Worm (Caenorhabditis elegans): Measurements from ENCODE around the gene sgn-1.

sgn-1 gene

DNA sequence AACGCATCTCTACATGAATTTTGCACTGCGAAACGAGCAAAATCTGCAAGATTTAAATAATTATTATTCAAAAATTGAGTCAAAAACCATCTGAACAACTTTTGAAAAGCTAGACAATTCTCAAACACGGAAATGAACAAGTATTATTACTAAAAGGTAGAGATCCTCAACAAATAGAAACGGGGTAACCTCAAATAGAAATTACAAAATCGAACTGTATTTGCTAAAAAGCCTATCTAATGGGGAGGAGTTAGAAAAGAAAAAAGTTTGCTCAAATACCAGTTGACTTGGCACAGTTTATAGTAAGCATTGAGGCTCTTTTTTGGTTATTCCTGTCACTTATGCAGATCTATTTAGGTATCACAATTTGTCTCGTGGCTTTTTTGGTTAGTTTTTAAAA lies 42.3 kb upstream of the sgn-1 start, which contains the start of gene nas-25:
Gene nas-25 (plus strand): TSS at position 301 of the 400 bp plus-strand sequence.
- TF ChIP-seq unc-39 (tag; optimal IDR thresholded peaks at IDR 0.05) = no peak

DNA sequence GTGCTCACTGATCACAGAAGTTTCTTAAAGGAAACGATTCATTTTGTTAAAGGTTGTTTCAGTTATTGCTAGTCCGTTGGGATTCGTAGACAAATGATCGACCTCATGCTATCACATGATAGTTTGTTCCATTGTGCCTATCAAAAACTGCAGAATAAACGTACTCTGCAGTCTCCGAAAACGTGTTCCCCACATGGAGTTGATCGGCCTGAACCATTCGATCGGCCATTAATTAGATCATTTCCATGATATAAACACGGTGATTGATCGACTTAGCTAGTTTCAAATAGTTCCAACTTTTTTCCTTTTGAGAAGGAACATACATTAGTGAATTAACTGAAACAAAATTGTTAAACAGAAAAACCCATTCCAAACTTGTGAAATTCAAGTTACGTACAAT lies 39.2 kb upstream of the sgn-1 start:
- TF ChIP-seq nhr-6 (tag; optimal IDR thresholded peaks at IDR 0.05) (peak; percentile 45), nhr-25 (tag; optimal IDR thresholded peaks at IDR 0.05) (peak; percentile 59), nhr-21 (tag; optimal IDR thresholded peaks at IDR 0.05) (peak; percentile 92), lsy-2 (tag; optimal IDR thresholded peaks at IDR 0.05) (peak in 1 of 2 experiments; percentile 10), blmp-1 (tag; optimal IDR thresholded peaks at IDR 0.05; ENCODE audit: insufficient read depth) (peak; percentile 53), aly-2 (tag; optimal IDR thresholded peaks at IDR 0.05) (no peak), sma-9 (GFP tag; optimal IDR thresholded peaks at IDR 0.05) (peak; percentile 96), sma-9 (tag; optimal IDR thresholded peaks at IDR 0.05) (no peak), R02D3.7 (tag; optimal IDR thresholded peaks at IDR 0.05) (no peak), mdl-1 (tag; optimal IDR thresholded peaks at IDR 0.05) (peak in 1 of 2 experiments; percentile 45), crh-2 (tag; optimal IDR thresholded peaks at IDR 0.05) (peak; percentile 9), sma-3 (GFP tag; optimal IDR thresholded peaks at IDR 0.05) (peak; percentile 69)

DNA sequence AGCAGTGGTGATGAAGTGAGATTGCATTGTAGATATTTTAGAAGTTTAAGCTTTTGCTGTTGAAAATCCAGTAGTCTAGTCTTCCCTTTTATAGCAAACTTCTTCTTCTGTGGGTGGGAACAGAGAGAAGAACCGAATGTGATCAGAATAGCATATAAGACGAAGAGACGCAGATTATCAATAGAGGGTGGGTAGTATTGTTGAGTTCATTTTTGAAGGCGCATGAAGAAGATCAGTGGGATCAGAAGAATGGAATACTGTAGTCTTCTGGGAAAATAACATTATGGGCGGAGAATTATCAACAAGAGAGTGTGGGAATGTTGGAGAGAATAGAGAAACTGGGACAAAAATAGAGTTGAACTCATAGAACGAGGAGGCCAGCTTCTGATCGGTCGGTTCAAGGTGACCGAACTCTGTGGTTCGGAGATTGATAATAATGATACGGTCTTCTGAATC lies 37.7 kb upstream of the sgn-1 start, which contains the start of gene F46C5.1:
Gene F46C5.1 (minus strand): TSS at position 51 of the 456 bp plus-strand sequence.
- TF ChIP-seq gmeb-1 (tag; optimal IDR thresholded peaks at IDR 0.05) = no peak
- no peak for TF ChIP-seq lsy-2 (tag; optimal IDR thresholded peaks at IDR 0.05)
- TF ChIP-seq crh-2 (tag; optimal IDR thresholded peaks at IDR 0.05) = no peak
- no peak for TF ChIP-seq elt-3 (tag; optimal IDR thresholded peaks at IDR 0.05)
- TF ChIP-seq ztf-11 (tag; optimal IDR thresholded peaks at IDR 0.05) = no peak
- TF ChIP-seq fos-1 (tag; optimal IDR thresholded peaks at IDR 0.05) = no peak

DNA sequence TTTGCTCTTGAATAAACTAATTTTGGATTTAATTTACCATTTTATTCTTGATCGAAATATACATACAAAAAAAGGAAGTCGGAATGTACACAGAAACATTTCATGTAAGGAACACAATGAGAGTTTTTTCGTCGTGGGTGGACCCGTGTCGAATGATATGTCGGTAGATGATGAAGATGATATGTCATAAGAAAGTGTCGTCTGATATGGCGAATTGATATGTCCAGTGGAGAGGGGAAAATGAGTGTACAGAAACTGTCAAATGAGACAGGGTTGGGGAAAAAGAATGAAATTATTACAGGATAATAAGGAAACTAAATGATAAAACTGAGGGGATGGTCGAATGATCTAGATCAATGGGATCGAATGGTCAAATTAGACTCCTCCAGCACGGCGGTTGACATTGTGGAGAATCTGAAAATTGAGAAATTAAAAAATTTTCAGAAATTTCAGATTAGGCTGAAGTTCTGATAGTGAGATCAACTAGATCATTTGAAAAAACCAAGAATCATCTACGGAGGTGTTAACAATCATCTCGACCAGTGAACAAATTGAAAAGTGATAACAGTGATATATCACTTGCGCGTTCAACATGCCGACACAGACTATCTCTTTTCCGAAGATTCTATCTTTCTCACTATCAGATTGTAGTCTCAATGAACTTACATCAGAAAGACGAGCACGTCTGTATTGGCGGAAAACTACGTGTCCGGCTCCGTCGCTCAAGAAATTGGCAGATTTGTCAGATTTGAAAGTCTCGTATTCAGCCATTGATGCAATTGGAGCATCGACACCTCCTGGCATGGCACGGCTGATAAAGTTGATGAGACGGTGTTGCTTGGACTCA lies 36.9 kb upstream of the sgn-1 start:
- TF ChIP-seq ama-1 (optimal IDR thresholded peaks at IDR 0.05) (peak; percentile 93), fos-1 (tag; optimal IDR thresholded peaks at IDR 0.05) (peak; percentile 37), nhr-129 (tag; optimal IDR thresholded peaks at IDR 0.05) (peak; percentile 1), crh-2 (tag; optimal IDR thresholded peaks at IDR 0.05) (no peak), nhr-21 (tag; optimal IDR thresholded peaks at IDR 0.05) (peak; percentile 89), sma-3 (GFP tag; optimal IDR thresholded peaks at IDR 0.05) (peak; percentile 14), skn-1 (tag; optimal IDR thresholded peaks at IDR 0.05) (no peak), ztf-4 (tag; optimal IDR thresholded peaks at IDR 0.05) (peak; percentile 39), C34F6.9 (tag; optimal IDR thresholded peaks at IDR 0.05) (no peak), nhr-25 (tag; optimal IDR thresholded peaks at IDR 0.05) (peak; percentile 49), snpc-4 (tag; optimal IDR thresholded peaks at IDR 0.05) (no peak), sem-4 (tag; optimal IDR thresholded peaks at IDR 0.05) (no peak), sma-9 (GFP tag; optimal IDR thresholded peaks at IDR 0.05) (peak; percentile 78), sma-9 (tag; optimal IDR thresholded peaks at IDR 0.05) (no peak), ceh-82 (tag; optimal IDR thresholded peaks at IDR 0.05) (no peak), blmp-1 (tag; optimal IDR thresholded peaks at IDR 0.05; ENCODE audit: insufficient read depth) (peak; percentile 10)

DNA sequence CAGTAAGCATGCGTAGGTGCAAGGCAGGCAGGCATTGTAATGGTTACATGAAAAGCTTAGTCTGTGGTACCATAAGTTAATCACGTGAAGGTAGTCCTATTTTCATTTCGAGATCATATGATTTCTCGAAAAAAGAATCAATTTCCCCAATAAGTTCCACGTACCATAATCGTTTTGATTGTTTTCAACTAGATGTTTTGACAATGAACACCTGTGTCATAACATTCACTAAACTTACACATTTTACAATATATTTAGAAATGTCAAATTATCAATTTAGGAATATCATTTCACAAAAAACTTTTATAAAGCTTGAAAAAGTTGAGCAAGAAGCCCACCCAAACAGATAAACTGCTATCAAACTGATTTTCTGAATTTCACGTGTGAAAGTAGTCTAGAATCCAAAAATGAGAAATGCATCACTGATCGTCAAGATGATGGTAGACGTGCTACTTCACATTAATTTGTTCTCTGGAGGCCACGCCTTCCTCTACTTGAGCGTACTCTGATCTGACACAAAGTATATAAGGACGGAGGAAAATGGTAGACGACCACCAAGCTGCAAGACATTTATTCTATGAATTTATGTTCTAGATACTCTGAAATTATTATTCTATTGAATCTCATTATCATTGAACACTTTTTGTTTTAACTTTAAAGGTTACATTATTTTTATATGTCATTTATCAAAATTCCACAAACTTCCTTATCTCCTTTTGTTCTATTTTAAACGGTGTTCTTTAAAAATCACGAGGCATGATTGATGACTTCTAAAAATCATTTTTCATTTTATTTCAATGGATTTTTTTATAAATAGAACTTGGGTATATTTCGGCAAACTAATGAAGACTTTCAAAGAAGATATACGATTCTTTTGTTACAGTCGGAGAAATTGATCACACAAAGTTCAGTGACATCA lies 35.8 kb upstream of the sgn-1 start, which contains the start of gene F46C5.10:
Gene F46C5.10 (minus strand): TSS at position 51 of the 919 bp plus-strand sequence.
- TF ChIP-seq nhr-25 (tag; optimal IDR thresholded peaks at IDR 0.05) = peak; percentile 84
- TF ChIP-seq lin-13 (GFP tag; optimal IDR thresholded peaks at IDR 0.05) = peak; percentile 14
- peak; percentile 40 for TF ChIP-seq sma-9 (GFP tag; optimal IDR thresholded peaks at IDR 0.05)
- no peak for TF ChIP-seq sma-9 (tag; optimal IDR thresholded peaks at IDR 0.05)
- TF ChIP-seq skn-1 (tag; optimal IDR thresholded peaks at IDR 0.05) = no peak
- peak; percentile 67 for TF ChIP-seq nhr-21 (tag; optimal IDR thresholded peaks at IDR 0.05)
- TF ChIP-seq nhr-6 (tag; optimal IDR thresholded peaks at IDR 0.05) = no peak
- TF ChIP-seq nhr-12 (tag; optimal IDR thresholded peaks at IDR 0.05) = no peak
- TF ChIP-seq sma-3 (GFP tag; optimal IDR thresholded peaks at IDR 0.05) = peak; percentile 8
- no peak for TF ChIP-seq egl-27 (tag; optimal IDR thresholded peaks at IDR 0.05)
- TF ChIP-seq gmeb-1 (tag; optimal IDR thresholded peaks at IDR 0.05) = no peak
- peak in 1 of 2 experiments; percentile 38 for TF ChIP-seq lsy-2 (tag; optimal IDR thresholded peaks at IDR 0.05)
- TF ChIP-seq ztf-4 (tag; optimal IDR thresholded peaks at IDR 0.05) = no peak
- no peak for TF ChIP-seq zag-1 (tag; optimal IDR thresholded peaks at IDR 0.05)

All from whole organism, L2 larva.